Fruit fly (Drosophila melanogaster): ENCODE measurements around the gene Ran.

Gene Ran

DNA sequence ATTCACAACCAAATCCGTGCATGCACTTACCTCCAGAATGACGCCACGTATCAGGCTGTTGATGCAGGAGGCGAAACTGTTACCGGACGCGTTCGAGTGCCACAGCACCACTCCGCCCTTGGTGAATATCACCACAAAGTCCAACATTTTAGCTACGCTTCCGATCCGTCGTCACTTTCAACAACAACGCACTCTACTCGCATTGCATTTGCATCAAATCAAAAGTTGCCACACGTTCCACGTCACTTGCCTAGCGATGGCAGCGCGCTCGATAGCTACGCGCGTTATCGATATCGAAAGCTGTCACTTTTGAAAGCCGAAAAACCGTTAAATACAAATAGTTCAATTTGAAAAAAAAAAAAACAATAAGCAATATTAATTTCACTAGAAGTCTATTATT is 19.7 kb downstream of the Ran start, which contains the start of gene SrpRalpha (continued):
- TF ChIP-seq zen (tag; optimal IDR thresholded peaks at IDR 0.05) (no peak), CG7357 (GFP tag; IDR thresholded peaks at IDR 0.05) (no peak), Opbp (GFP tag; IDR thresholded peaks at IDR 0.05; ENCODE audit: partially characterized antibody) (peak; percentile 66; the same call in 2 of the 3 replicates), Xbp1 (GFP tag; optimal IDR thresholded peaks at IDR 0.05) (peak; percentile 56), chinmo (GFP tag; IDR thresholded peaks at IDR 0.05; ENCODE audit: partially characterized antibody) (peak; percentile 74; the same call in 1 of the 4 replicates), Lhr (GFP tag; optimal IDR thresholded peaks at IDR 0.05) (no peak), CG8290 (GFP tag; optimal IDR thresholded peaks at IDR 0.05) (no peak), CG8290 (tag; optimal IDR thresholded peaks at IDR 0.05) (no peak), Bgb (GFP tag; IDR thresholded peaks at IDR 0.05; ENCODE audit: partially characterized antibody) (peak; percentile 13; the same call in 1 of the 2 replicates), CG13624 (GFP tag; optimal IDR thresholded peaks at IDR 0.05) (no peak), CG18619 (GFP tag; optimal IDR thresholded peaks at IDR 0.05) (no peak), CG10366 (GFP tag; IDR thresholded peaks at IDR 0.05) (no peak), Hey (tag; optimal IDR thresholded peaks at IDR 0.05) (no peak), CG13287 (GFP tag; IDR thresholded peaks at IDR 0.05; ENCODE audit: partially characterized antibody) (peak; percentile 55), zf30C (GFP tag; optimal IDR thresholded peaks at IDR 0.05) (no peak), fd96Cb (tag; optimal IDR thresholded peaks at IDR 0.05) (no peak), Blimp-1 (GFP tag; optimal IDR thresholded peaks at IDR 0.05) (no peak), tup (GFP tag; optimal IDR thresholded peaks at IDR 0.05) (no peak), CG17912 (GFP tag; optimal IDR thresholded peaks at IDR 0.05) (no peak), HHEX (GFP tag; optimal IDR thresholded peaks at IDR 0.05) (no peak), CrebB (tag; optimal IDR thresholded peaks at IDR 0.05) (no peak), Dref (GFP tag; IDR thresholded peaks at IDR 0.05) (peak; percentile 72), bowl (GFP tag; IDR thresholded peaks at IDR 0.05) (no peak), CG5180 (GFP tag; optimal IDR thresholded peaks at IDR 0.05) (no peak), trh (GFP tag; optimal IDR thresholded peaks at IDR 0.05) (no peak), Aef1 (GFP tag; IDR thresholded peaks at IDR 0.05) (no peak), CG7987 (GFP tag; optimal IDR thresholded peaks at IDR 0.05) (no peak), CG2889 (GFP tag; IDR thresholded peaks at IDR 0.05) (no peak), CG12744 (GFP tag; optimal IDR thresholded peaks at IDR 0.05) (no peak), E2f2 (GFP tag; IDR thresholded peaks at IDR 0.05) (peak; percentile 74), Taf1 (GFP tag; IDR thresholded peaks at IDR 0.05) (no peak), MESR4 (GFP tag; optimal IDR thresholded peaks at IDR 0.05) (peak; percentile 84), Ets97D (GFP tag; optimal IDR thresholded peaks at IDR 0.05) (peak; percentile 26), Scr (GFP tag; IDR thresholded peaks at IDR 0.05; ENCODE audit: partially characterized antibody) (peak; percentile 42; the same call in 1 of the 2 replicates), CG32772 (GFP tag; IDR thresholded peaks at IDR 0.05) (no peak), CG8478 (optimal IDR thresholded peaks at IDR 0.05) (no peak), Dad (GFP tag; optimal IDR thresholded peaks at IDR 0.05) (no peak), org-1 (GFP tag; optimal IDR thresholded peaks at IDR 0.05) (no peak), CG12942 (GFP tag; optimal IDR thresholded peaks at IDR 0.05) (no peak), CG6254 (GFP tag; optimal IDR thresholded peaks at IDR 0.05) (no peak), CG15696 (tag; optimal IDR thresholded peaks at IDR 0.05) (no peak), CG42726 (GFP tag; IDR thresholded peaks at IDR 0.05; ENCODE audit: partially characterized antibody) (no peak), zen2 (GFP tag; IDR thresholded peaks at IDR 0.05; ENCODE audit: partially characterized antibody) (peak; percentile 5; the same call in 2 of the 3 replicates), CoRest (tag; optimal IDR thresholded peaks at IDR 0.05) (no peak), Gsc (GFP tag; IDR thresholded peaks at IDR 0.05) (no peak), so (GFP tag; IDR thresholded peaks at IDR 0.05) (0 out of 3 replicates have a peak, but pooled peaks have one; percentile 24), lab (GFP tag; optimal IDR thresholded peaks at IDR 0.05) (no peak), ken (GFP tag; IDR thresholded peaks at IDR 0.05) (no peak), CG7928 (GFP tag; optimal IDR thresholded peaks at IDR 0.05) (no peak), CG9609 (GFP tag; optimal IDR thresholded peaks at IDR 0.05) (no peak), stwl (tag; optimal IDR thresholded peaks at IDR 0.05) (peak; percentile 65)

Measured in whole organism, embryonic.